Worm (Caenorhabditis elegans): Measurements from ENCODE around the gene daf-31.

Gene daf-31

DNA sequence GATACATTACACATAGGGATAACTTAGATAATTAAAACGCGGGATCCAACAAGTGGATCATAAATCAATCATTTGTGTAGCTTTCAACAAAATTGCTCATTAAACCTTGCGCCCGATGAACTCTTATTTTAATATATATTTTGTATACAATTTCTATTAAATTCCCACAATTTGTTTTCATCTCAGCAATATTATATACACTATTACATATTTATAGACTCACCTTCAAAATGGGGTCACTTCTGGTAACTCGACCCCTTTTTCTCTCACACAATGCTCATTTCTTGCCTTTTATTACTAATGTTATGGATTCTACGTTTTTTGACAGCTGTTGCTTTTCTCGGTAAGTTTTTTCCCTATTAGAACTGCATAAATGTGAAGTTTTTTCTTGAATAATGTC lies 49.6 kb downstream of the daf-31 start, which contains the start of gene lgc-6:
TSS of gene lgc-6 (plus strand) at position 301 of the 400 bp plus-strand sequence.
- TF ChIP-seq him-1 (tag; optimal IDR thresholded peaks at IDR 0.05) (no peak), dao-5 (tag; optimal IDR thresholded peaks at IDR 0.05) (no peak), W03F9.2 (tag; optimal IDR thresholded peaks at IDR 0.05) (no peak)

Data from whole organism, L4/young adult.